Fruit fly (Drosophila melanogaster) whole organism, embryonic: ENCODE measurements around the gene Chpf.
A peak's percentile ranks its signal among the peaks of the same experiment; 100 is the strongest.

Source experiments
- BEAF-32 ChIP-seq: fragments of 200-800 bp; sonication (Bioruptor generic); optimal IDR thresholded peaks from 3 replicates; lab custom pipeline; 2017; ENCODE audit warnings: missing biosample characterization, missing genetic modification characterization, mild to moderate bottlenecking, moderate library complexity, missing genetic modification reagents
- CG10565 ChIP-seq: fragments of 200-800 bp; sonication (Bioruptor generic); optimal IDR thresholded peaks from 3 replicates; lab custom pipeline; 2016; ENCODE audit warnings: missing biosample characterization, mild to moderate bottlenecking, missing genetic modification characterization
- CG10979 ChIP-seq: fragments of 200-800 bp; sonication (Bioruptor generic); optimal IDR thresholded peaks from 2 replicates; lab custom pipeline; 2018; ENCODE audit warnings: missing biosample characterization, mild to moderate bottlenecking, missing genetic modification characterization, moderate library complexity
- CG12659 ChIP-seq: fragments of 200-800 bp; sonication (Bioruptor generic); optimal IDR thresholded peaks from 3 replicates; lab custom pipeline; 2017; ENCODE audit warnings: mild to moderate bottlenecking, missing biosample characterization, missing genetic modification reagents, missing genetic modification characterization
- CG13287 ChIP-seq: fragments of 200-800 bp; sonication (Bioruptor generic); IDR thresholded peaks from 2 replicates; pipeline ENCODE4 v1.3.6; 2022; ENCODE audit warnings: missing biosample characterization, missing genetic modification characterization; ENCODE audit not compliant: partially characterized antibody
- CG1602 ChIP-seq: fragments of 200-800 bp; sonication (Bioruptor generic); optimal IDR thresholded peaks from 3 replicates; lab custom pipeline; 2016; ENCODE audit warnings: missing biosample characterization, missing genetic modification characterization
- CG17612 ChIP-seq: fragments of 200-800 bp; sonication (Bioruptor generic); IDR thresholded peaks from 2 replicates; pipeline ENCODE4 v1.3.6; 2022; ENCODE audit warnings: missing biosample characterization, missing genetic modification characterization
- CG18476 ChIP-seq: fragments of 200-800 bp; sonication (Bioruptor generic); optimal IDR thresholded peaks from 2 replicates; lab custom pipeline; 2016; ENCODE audit warnings: missing biosample characterization, mild to moderate bottlenecking, missing genetic modification characterization
- CG2889 ChIP-seq: fragments of 200-800 bp; sonication (Bioruptor generic); IDR thresholded peaks from 3 replicates; pipeline ENCODE4 v1.3.6; 2022; ENCODE audit warnings: missing biosample characterization, missing genetic modification characterization
- CG30431 ChIP-seq: fragments of 200-800 bp; sonication (Bioruptor generic); optimal IDR thresholded peaks from 2 replicates; lab custom pipeline; 2017; ENCODE audit warnings: missing biosample characterization, missing genetic modification characterization
- CG33557 ChIP-seq: fragments of 200-800 bp; sonication (Bioruptor generic); optimal IDR thresholded peaks from 2 replicates; lab custom pipeline; 2019; ENCODE audit warnings: missing biosample characterization, mild to moderate bottlenecking, missing genetic modification characterization, moderate library complexity
- CG34224 ChIP-seq: fragments of 200-800 bp; sonication (Bioruptor generic); IDR thresholded peaks from 3 replicates; pipeline ENCODE4 v1.3.6; 2022; ENCODE audit warnings: missing biosample characterization, missing genetic modification characterization; ENCODE audit not compliant: partially characterized antibody
- CG4820 ChIP-seq: fragments of 200-800 bp; sonication (Bioruptor generic); optimal IDR thresholded peaks from 3 replicates; lab custom pipeline; 2016; ENCODE audit warnings: missing biosample characterization, missing genetic modification characterization
- CG5245 ChIP-seq: fragments of 200-800 bp; sonication (Bioruptor generic); optimal IDR thresholded peaks from 3 replicates; lab custom pipeline; 2016; ENCODE audit warnings: missing biosample characterization, missing genetic modification characterization
- CG6689 ChIP-seq: fragments of 200-800 bp; sonication (Bioruptor generic); IDR thresholded peaks from 2 replicates; pipeline ENCODE4 v1.3.6; 2022; ENCODE audit warnings: missing biosample characterization, missing genetic modification characterization
- Dad ChIP-seq: fragments of 200-800 bp; sonication (Bioruptor generic); optimal IDR thresholded peaks from 3 replicates; lab custom pipeline; 2016; ENCODE audit warnings: missing biosample characterization, missing genetic modification characterization
- Eip74EF ChIP-seq, 2 experiments: fragments of 200-800 bp in 1 of 2; fragments of >200 bp in 1 of 2; sonication (Bioruptor generic) in 1 of 2; optimal IDR thresholded peaks; 2 replicates each; lab custom pipeline; 2017 to 2019; ENCODE audit warnings: missing biosample characterization in 2 of 2, missing genetic modification characterization in 2 of 2, mild to moderate bottlenecking in 1 of 2, moderate library complexity in 1 of 2
- HLH54F ChIP-seq: fragments of 200-800 bp; sonication (Bioruptor generic); optimal IDR thresholded peaks from 3 replicates; lab custom pipeline; 2016; ENCODE audit warnings: missing biosample characterization, missing genetic modification characterization
- Hand ChIP-seq: fragments of 200-800 bp; sonication (Bioruptor generic); optimal IDR thresholded peaks from 2 replicates; lab custom pipeline; 2017; ENCODE audit warnings: mild to moderate bottlenecking, missing biosample characterization, missing genetic modification reagents, missing genetic modification characterization
- Hmr ChIP-seq: fragments of 200-800 bp; sonication (Bioruptor generic); optimal IDR thresholded peaks from 3 replicates; lab custom pipeline; 2017; ENCODE audit warnings: mild to moderate bottlenecking, missing biosample characterization, missing genetic modification reagents, missing genetic modification characterization
- Hr51 ChIP-seq, 2 experiments: fragments of 200-800 bp; sonication (Bioruptor generic); optimal IDR thresholded peaks; 2 replicates in 1 of 2; 3 replicates in 1 of 2; lab custom pipeline; 2016 to 2018; ENCODE audit warnings: missing biosample characterization in 2 of 2, missing genetic modification characterization in 2 of 2, mild to moderate bottlenecking in 1 of 2, moderate library complexity in 1 of 2
- MESR4 ChIP-seq: fragments of 200-800 bp; sonication (Bioruptor generic); optimal IDR thresholded peaks from 2 replicates; lab custom pipeline; 2018; ENCODE audit warnings: missing biosample characterization, mild to moderate bottlenecking, missing genetic modification characterization, moderate library complexity
- NfI ChIP-seq: fragments of 200-800 bp; sonication (Bioruptor generic); optimal IDR thresholded peaks from 3 replicates; lab custom pipeline; 2018; ENCODE audit warnings: missing biosample characterization, mild to moderate bottlenecking, missing genetic modification characterization, moderate library complexity
- Sox102F ChIP-seq: fragments of 200-800 bp; sonication (Bioruptor generic); optimal IDR thresholded peaks from 2 replicates; lab custom pipeline; 2018; ENCODE audit warnings: missing biosample characterization, mild to moderate bottlenecking, missing genetic modification characterization, moderate library complexity
- Ssrp ChIP-seq: fragments of 200-800 bp; sonication (Bioruptor generic); optimal IDR thresholded peaks from 2 replicates; lab custom pipeline; 2018; ENCODE audit warnings: missing biosample characterization, mild to moderate bottlenecking, missing genetic modification characterization, moderate library complexity
- ab ChIP-seq: fragments of 200-800 bp; sonication (Bioruptor generic); optimal IDR thresholded peaks from 2 replicates; lab custom pipeline; 2016; ENCODE audit warnings: missing biosample characterization, missing genetic modification characterization
- cato ChIP-seq: fragments of 200-800 bp; sonication (Bioruptor generic); optimal IDR thresholded peaks from 2 replicates; lab custom pipeline; 2016; ENCODE audit warnings: missing biosample characterization, missing genetic modification characterization, borderline replicate concordance
- fd64A ChIP-seq: fragments of 200-800 bp; sonication (Bioruptor generic); optimal IDR thresholded peaks from 3 replicates; lab custom pipeline; 2018; ENCODE audit warnings: missing biosample characterization, mild to moderate bottlenecking, missing genetic modification characterization
- grn ChIP-seq: fragments of 200-800 bp; sonication (Bioruptor generic); optimal IDR thresholded peaks from 3 replicates; lab custom pipeline; 2017; ENCODE audit warnings: missing biosample characterization, missing genetic modification characterization
- hth ChIP-seq: fragments of >200 bp; optimal IDR thresholded peaks from 2 replicates; lab custom pipeline; 2017; ENCODE audit warnings: inconsistent platforms
- jigr1 ChIP-seq: fragments of 200-800 bp; sonication (Bioruptor generic); IDR thresholded peaks from 3 replicates; pipeline ENCODE4 v1.3.6; 2022; ENCODE audit warnings: missing biosample characterization, missing genetic modification characterization
- kay ChIP-seq: fragments of 200-800 bp; sonication (Bioruptor generic); optimal IDR thresholded peaks from 2 replicates; lab custom pipeline; 2016; ENCODE audit warnings: missing biosample characterization, missing genetic modification characterization
- kni ChIP-seq: fragments of 200-800 bp; sonication (Bioruptor generic); optimal IDR thresholded peaks from 3 replicates; lab custom pipeline; 2017; ENCODE audit warnings: mild to moderate bottlenecking, missing biosample characterization, missing genetic modification reagents, missing genetic modification characterization
- lov ChIP-seq, 2 experiments: fragments of 200-800 bp in 1 of 2; fragments of >200 bp in 1 of 2; sonication (Bioruptor generic) in 1 of 2; IDR thresholded peaks in 1 of 2; optimal IDR thresholded peaks in 1 of 2; 2 replicates in 1 of 2; 3 replicates in 1 of 2; pipeline versions ENCODE4 v1.3.6 to Lab custom; 2017 to 2022; ENCODE audit warnings: missing biosample characterization in 1 of 2, missing genetic modification characterization in 1 of 2
- mld ChIP-seq: fragments of 200-800 bp; sonication (Bioruptor generic); IDR thresholded peaks from 3 replicates; pipeline ENCODE4 v1.3.6; 2022; ENCODE audit warnings: missing biosample characterization, missing genetic modification characterization; ENCODE audit not compliant: partially characterized antibody
- nerfin-1 ChIP-seq: fragments of 200-800 bp; sonication (Bioruptor generic); optimal IDR thresholded peaks from 3 replicates; lab custom pipeline; 2019; ENCODE audit warnings: missing biosample characterization, mild to moderate bottlenecking, missing genetic modification characterization, moderate library complexity
- onecut ChIP-seq: fragments of 200-800 bp; sonication (Bioruptor generic); IDR thresholded peaks from 2 replicates; pipeline ENCODE4 v1.3.6; 2022; ENCODE audit warnings: missing biosample characterization, missing genetic modification characterization
- org-1 ChIP-seq: fragments of 200-800 bp; sonication (Bioruptor generic); optimal IDR thresholded peaks from 2 replicates; lab custom pipeline; 2017; ENCODE audit warnings: missing biosample characterization, missing genetic modification characterization
- otp ChIP-seq: fragments of 200-800 bp; sonication (Bioruptor generic); IDR thresholded peaks from 3 replicates; pipeline ENCODE4, ENCODE4 v1.3.6; 2022; ENCODE audit warnings: missing biosample characterization, missing genetic modification characterization
- pho ChIP-seq: fragments of 200-800 bp; sonication (Bioruptor generic); optimal IDR thresholded peaks from 2 replicates; lab custom pipeline; 2016; ENCODE audit warnings: missing biosample characterization, missing genetic modification characterization
- pum ChIP-seq: fragments of 200-800 bp; sonication (Bioruptor generic); optimal IDR thresholded peaks from 2 replicates; lab custom pipeline; 2016; ENCODE audit warnings: missing biosample characterization, missing genetic modification characterization
- repo ChIP-seq: fragments of 200-800 bp; sonication (Bioruptor generic); optimal IDR thresholded peaks from 2 replicates; lab custom pipeline; 2016; ENCODE audit warnings: missing biosample characterization, missing genetic modification characterization
- ro ChIP-seq: fragments of 200-800 bp; sonication (Bioruptor generic); IDR thresholded peaks from 2 replicates; pipeline ENCODE4 v1.3.6; 2022; ENCODE audit warnings: missing biosample characterization, missing genetic modification characterization
- slbo ChIP-seq: fragments of 200-800 bp; sonication (Bioruptor generic); IDR thresholded peaks from 2 replicates; pipeline ENCODE4 v1.3.6; 2022; ENCODE audit warnings: missing biosample characterization, missing genetic modification characterization
- sna ChIP-seq: fragments of 200-800 bp; sonication (Bioruptor generic); IDR thresholded peaks from 2 replicates; pipeline ENCODE4 v1.3.6; 2022; ENCODE audit warnings: missing biosample characterization, missing genetic modification characterization; ENCODE audit not compliant: partially characterized antibody
- sob ChIP-seq: fragments of 200-800 bp; sonication (Bioruptor generic); IDR thresholded peaks from 2 replicates; pipeline ENCODE4 v1.3.6; 2022; ENCODE audit warnings: missing biosample characterization, missing genetic modification characterization
- tap ChIP-seq: fragments of 200-800 bp; optimal IDR thresholded peaks from 3 replicates; lab custom pipeline; 2019; ENCODE audit warnings: missing biosample characterization, mild to moderate bottlenecking, missing genetic modification characterization, moderate library complexity
- zen2 ChIP-seq: fragments of 200-800 bp; sonication (Bioruptor generic); IDR thresholded peaks from 3 replicates; pipeline ENCODE4 v1.3.6; 2022; ENCODE audit warnings: missing biosample characterization, missing genetic modification characterization; ENCODE audit not compliant: partially characterized antibody
- zfh1 ChIP-seq: fragments of 200-800 bp; sonication (Bioruptor generic); IDR thresholded peaks from 3 replicates; pipeline ENCODE4 v1.3.6; 2022; ENCODE audit warnings: missing biosample characterization, missing genetic modification characterization

Chpf gene

dm6 chrX:13099919-13100318 is 12.3 kb downstream of the Chpf start (continued):
- TF ChIP-seq hth (lab: Kevin White, UChicago) (no peak), CG33557 (peak; percentile 19), CG2889 (peak; percentile 80), lov (optimal IDR thresholded peaks at IDR 0.05; lab: Kevin White, UChicago) (no peak), lov (GFP tag; IDR thresholded peaks at IDR 0.05; lab: Robert Waterston, UW) (peak; percentile 64; the same call in 1 of the 3 replicates), NfI (peak; percentile 86), Hr51 (GFP tag; optimal IDR thresholded peaks at IDR 0.05; lab: Kevin White, UChicago) (peak in 1 of 2 experiments; percentile 85), HLH54F (GFP tag; lab: Kevin White, UChicago) (peak; percentile 46), ab (GFP tag; lab: Kevin White, UChicago) (no peak), CG4820 (GFP tag; lab: Kevin White, UChicago) (peak; percentile 24), CG10565 (GFP tag; lab: Kevin White, UChicago) (no peak), nerfin-1 (tag; lab: Kevin White, UChicago) (peak; percentile 45), Dad (GFP tag; lab: Kevin White, UChicago) (peak; percentile 4), cato (GFP tag; lab: Kevin White, UChicago) (peak; percentile 43), CG17612 (GFP tag; lab: Robert Waterston, UW) (0 out of 2 replicates have a peak, but pooled peaks have one; percentile 62), CG18476 (GFP tag; lab: Kevin White, UChicago) (peak; percentile 43), Hand (GFP tag; lab: Kevin White, UChicago) (peak; percentile 50), CG6689 (GFP tag; lab: Robert Waterston, UW) (peak; percentile 89), CG34224 (GFP tag; lab: Robert Waterston, UW) (no peak), kni (GFP tag; lab: Kevin White, UChicago) (no peak), zen2 (GFP tag; lab: Robert Waterston, UW) (no peak), sna (GFP tag; lab: Robert Waterston, UW) (no peak), Eip74EF (GFP tag; optimal IDR thresholded peaks at IDR 0.05; lab: Kevin White, UChicago) (peak in 1 of 2 experiments; percentile 42), Hmr (GFP tag; lab: Kevin White, UChicago) (peak; percentile 87), org-1 (GFP tag; lab: Kevin White, UChicago) (peak; percentile 67), CG12659 (GFP tag; lab: Kevin White, UChicago) (peak; percentile 85), zfh1 (GFP tag; lab: Robert Waterston, UW) (peak; percentile 89), CG13287 (GFP tag; lab: Robert Waterston, UW) (no peak), CG5245 (GFP tag; lab: Kevin White, UChicago) (peak; percentile 55), jigr1 (GFP tag; lab: Robert Waterston, UW) (peak; percentile 59; the same call in 2 of the 3 replicates), slbo (peak; percentile 94), MESR4 (no peak), ro (GFP tag; lab: Robert Waterston, UW) (peak; percentile 53), sob (GFP tag; lab: Robert Waterston, UW) (peak; percentile 92), otp (GFP tag; lab: Robert Waterston, UW) (peak; percentile 83), mld (GFP tag; lab: Robert Waterston, UW) (no peak), Ssrp (peak; percentile 68), onecut (GFP tag; lab: Robert Waterston, UW) (peak; percentile 65), CG10979 (tag; lab: Kevin White, UChicago) (peak; percentile 66), pho (GFP tag; lab: Kevin White, UChicago) (peak; percentile 11), kay (GFP tag; lab: Kevin White, UChicago) (peak; percentile 74), grn (GFP tag; lab: Kevin White, UChicago) (no peak), repo (GFP tag; lab: Kevin White, UChicago) (no peak), pum (GFP tag; lab: Kevin White, UChicago) (no peak), CG30431 (GFP tag; lab: Kevin White, UChicago) (peak; percentile 63), tap (tag; lab: Kevin White, UChicago) (peak; percentile 80), CG1602 (GFP tag; lab: Kevin White, UChicago) (peak; percentile 40), fd64A (GFP tag; lab: Kevin White, UChicago) (no peak), Sox102F (peak; percentile 82), BEAF-32 (GFP tag; lab: Kevin White, UChicago) (no peak)
